Worm (Caenorhabditis elegans) whole organism, early embryonic: ENCODE data around the gene W07G4.7.

ENCODE experiments used
- B0310.2 ChIP-seq: sonication (generic microtip); optimal IDR thresholded peaks from 2 replicates; lab custom pipeline; 2016; ENCODE audit warnings: mild to moderate bottlenecking, missing genetic modification characterization, missing compliant biosample characterization
- F13C5.2 ChIP-seq: sonication (generic microtip); optimal IDR thresholded peaks from 2 replicates; lab custom pipeline; 2017; ENCODE audit warnings: mild to moderate bottlenecking, missing genetic modification characterization, inconsistent platforms, missing compliant biosample characterization
- aly-1 ChIP-seq: sonication (generic microtip); optimal IDR thresholded peaks from 2 replicates; lab custom pipeline; 2016; ENCODE audit warnings: missing genetic modification characterization, missing compliant biosample characterization
- ama-1 ChIP-seq: fragments of 150-350 bp; optimal IDR thresholded peaks from 2 replicates; lab custom pipeline; 2014
- ceh-13 ChIP-seq: fragments of 200-800 bp; sonication (Bioruptor generic); optimal IDR thresholded peaks from 2 replicates; lab custom pipeline; 2018; ENCODE audit warnings: mild to moderate bottlenecking, missing genetic modification characterization, missing compliant biosample characterization
- ceh-36 ChIP-seq: sonication (generic microtip); optimal IDR thresholded peaks from 2 replicates; lab custom pipeline; 2016; ENCODE audit warnings: missing genetic modification characterization, inconsistent platforms, missing compliant biosample characterization
- ets-7 ChIP-seq: sonication (generic microtip); optimal IDR thresholded peaks from 2 replicates; lab custom pipeline; 2016; ENCODE audit warnings: missing genotype, missing genetic modification characterization, missing compliant biosample characterization
- flt-1 ChIP-seq: fragments of 200-800 bp; sonication (Bioruptor generic); IDR thresholded peaks from 2 replicates; pipeline ENCODE4 v1.3.6; 2022; ENCODE audit warnings: missing genetic modification characterization, missing compliant biosample characterization
- hmbx-1 ChIP-seq: sonication (generic microtip); optimal IDR thresholded peaks from 2 replicates; lab custom pipeline; 2016; ENCODE audit warnings: mild to moderate bottlenecking, missing genetic modification characterization, missing compliant biosample characterization
- hmg-4 ChIP-seq: fragments of 200-800 bp; sonication (Bioruptor generic); optimal IDR thresholded peaks from 2 replicates; lab custom pipeline; 2018; ENCODE audit warnings: mild to moderate bottlenecking, missing genetic modification characterization, missing compliant biosample characterization
- hnd-1 ChIP-seq: sonication (generic microtip); optimal IDR thresholded peaks from 2 replicates; lab custom pipeline; 2016; ENCODE audit warnings: missing genetic modification characterization, missing compliant biosample characterization
- pes-1 ChIP-seq: fragments of 200-800 bp; sonication (Bioruptor generic); IDR thresholded peaks from 2 replicates; pipeline ENCODE4 v1.3.6; 2022; ENCODE audit warnings: missing genetic modification reagents, missing genetic modification characterization, missing compliant biosample characterization
- scrt-1 ChIP-seq: fragments of 200-800 bp; sonication (Bioruptor generic); IDR thresholded peaks from 2 replicates; pipeline ENCODE4 v1.3.6; 2022; ENCODE audit warnings: missing genetic modification characterization, missing compliant biosample characterization
- sea-1 ChIP-seq: fragments of 200-800 bp; sonication (Bioruptor generic); conservative IDR thresholded peaks from 2 replicates; pipeline ENCODE4 v1.3.6; 2022; ENCODE audit warnings: missing genetic modification characterization, missing compliant biosample characterization
- tbx-11 ChIP-seq: fragments of 200-800 bp; sonication (Bioruptor generic); IDR thresholded peaks from 2 replicates; pipeline ENCODE4 v1.3.6; 2022; ENCODE audit warnings: missing genetic modification characterization, missing compliant biosample characterization
- tbx-37 ChIP-seq: fragments of 200-800 bp; sonication (Bioruptor generic); conservative IDR thresholded peaks from 2 replicates; pipeline ENCODE4 v1.3.6; 2022; ENCODE audit warnings: missing genetic modification reagents, missing genetic modification characterization, missing compliant biosample characterization
- tra-4 ChIP-seq: sonication (generic microtip); optimal IDR thresholded peaks from 2 replicates; lab custom pipeline; 2017; ENCODE audit warnings: missing genetic modification characterization, missing compliant biosample characterization

W07G4.7 gene

ce11 chrV:13034604-13035003 lies at the start of gene W07G4.7:
Gene W07G4.7, minus strand, starts transcription at chrV:13034704.
- TF ChIP-seq ama-1 (lab: Kevin White, UChicago): no peak
- no peak for TF ChIP-seq ceh-36 (tag; lab: Kevin White, UChicago)
- no peak for TF ChIP-seq tra-4
- TF ChIP-seq aly-1 (tag; lab: Kevin White, UChicago): no peak

ce11 chrV:13083751-13084672 lies 49.5 kb upstream of the W07G4.7 start:
- TF ChIP-seq pes-1 (GFP tag; lab: Robert Waterston, UW) (no peak), scrt-1 (GFP tag; lab: Robert Waterston, UW) (no peak), tbx-11 (GFP tag; lab: Robert Waterston, UW) (no peak), ama-1 (lab: Kevin White, UChicago) (no peak)

ce11 chrV:13082442-13083126 lies 48.1 kb upstream of the W07G4.7 start, which contains the start of gene C34B4.2:
Gene C34B4.2, plus strand, starts transcription at chrV:13083055.
- no peak for TF ChIP-seq B0310.2 (tag; lab: Kevin White, UChicago)
- TF ChIP-seq flt-1 (GFP tag; lab: Robert Waterston, UW): no peak
- TF ChIP-seq ceh-36 (tag; lab: Kevin White, UChicago): no peak
- no peak for TF ChIP-seq hmbx-1
- TF ChIP-seq ama-1 (lab: Kevin White, UChicago): no peak
- TF ChIP-seq sea-1 (GFP tag; lab: Robert Waterston, UW): no peak

DNA sequence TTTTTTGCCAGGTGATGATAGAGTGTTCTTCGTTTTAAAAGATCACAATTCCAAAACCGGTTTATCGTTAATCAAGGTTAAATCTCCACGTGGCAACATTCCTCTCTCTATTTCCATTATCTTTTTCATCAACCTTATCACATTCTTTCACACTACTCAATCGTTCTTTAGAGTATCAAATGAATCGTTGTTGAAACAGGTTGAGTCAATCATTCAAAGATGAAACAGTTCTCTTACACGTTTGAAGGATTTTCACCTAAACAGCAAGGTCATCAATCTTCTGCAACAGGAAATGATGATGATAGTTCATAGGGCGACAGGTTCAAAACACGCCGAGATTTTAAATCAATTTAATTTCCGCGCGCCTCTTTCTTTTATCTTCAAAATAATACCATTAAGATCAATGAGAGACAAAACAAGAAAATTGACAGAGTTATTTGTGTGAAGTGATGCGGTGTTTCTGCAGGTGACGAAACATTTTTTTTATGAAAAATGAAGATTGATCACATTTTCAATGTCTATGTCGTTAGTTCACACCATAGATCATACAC lies 46.8 kb upstream of the W07G4.7 start:
- TF ChIP-seq B0310.2 (tag; lab: Kevin White, UChicago) (no peak), flt-1 (GFP tag; lab: Robert Waterston, UW) (no peak), F13C5.2 (tag; lab: Kevin White, UChicago) (no peak), tra-4 (no peak), ceh-36 (tag; lab: Kevin White, UChicago) (no peak), aly-1 (tag; lab: Kevin White, UChicago) (no peak), hmbx-1 (no peak), hmg-4 (no peak), ceh-13 (GFP tag; lab: Kevin White, UChicago) (no peak), ama-1 (lab: Kevin White, UChicago) (no peak), sea-1 (GFP tag; lab: Robert Waterston, UW) (no peak), pes-1 (GFP tag; lab: Robert Waterston, UW) (no peak)

DNA sequence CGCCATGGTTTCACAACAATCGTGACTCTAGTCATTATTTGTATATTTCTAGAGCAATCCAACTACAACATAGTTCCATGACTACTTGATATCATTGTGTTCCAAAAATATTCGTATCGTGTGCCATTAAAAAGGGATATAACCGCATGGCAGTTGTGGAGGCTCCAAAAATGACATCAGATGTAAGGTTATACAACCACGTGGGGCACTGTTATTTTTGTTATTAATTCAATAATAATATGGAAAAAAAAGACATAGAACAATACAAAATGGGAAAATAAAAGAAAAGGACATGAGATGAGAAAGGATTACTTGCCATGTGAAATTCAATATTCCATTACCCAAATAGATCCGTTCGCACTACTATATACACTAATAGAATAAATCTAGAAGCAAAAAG lies 40.9 kb upstream of the W07G4.7 start:
- TF ChIP-seq tbx-11 (GFP tag; lab: Robert Waterston, UW) (no peak), sea-1 (GFP tag; lab: Robert Waterston, UW) (no peak), tra-4 (no peak), pes-1 (GFP tag; lab: Robert Waterston, UW) (no peak), hmg-4 (no peak)

- no peak for TF ChIP-seq hnd-1 (tag; lab: Kevin White, UChicago)
- TF ChIP-seq ets-7 (tag; lab: Kevin White, UChicago): no peak
- no peak for TF ChIP-seq ceh-13 (GFP tag; lab: Kevin White, UChicago)
- no peak for TF ChIP-seq hmg-4
- no peak for TF ChIP-seq sea-1 (GFP tag; lab: Robert Waterston, UW)
- no peak for TF ChIP-seq tbx-37 (GFP tag; lab: Robert Waterston, UW)
- no peak for TF ChIP-seq tra-4
- no peak for TF ChIP-seq F13C5.2 (tag; lab: Kevin White, UChicago)
- TF ChIP-seq tbx-11 (GFP tag; lab: Robert Waterston, UW): no peak
- TF ChIP-seq ama-1 (lab: Kevin White, UChicago): no peak
- TF ChIP-seq ceh-36 (tag; lab: Kevin White, UChicago): no peak
- no peak for TF ChIP-seq aly-1 (tag; lab: Kevin White, UChicago)
- no peak for TF ChIP-seq B0310.2 (tag; lab: Kevin White, UChicago)
- no peak for TF ChIP-seq pes-1 (GFP tag; lab: Robert Waterston, UW)
- TF ChIP-seq hmbx-1: no peak
These were observed 39.6 kb upstream of the W07G4.7 start for ce11 chrV:13074148-13074547.

ce11 chrV:13073145-13073544 lies 38.6 kb upstream of the W07G4.7 start:
- no peak for TF ChIP-seq tra-4
- TF ChIP-seq aly-1 (tag; lab: Kevin White, UChicago): no peak
- no peak for TF ChIP-seq scrt-1 (GFP tag; lab: Robert Waterston, UW)
- no peak for TF ChIP-seq tbx-11 (GFP tag; lab: Robert Waterston, UW)
- TF ChIP-seq ceh-13 (GFP tag; lab: Kevin White, UChicago): no peak
- TF ChIP-seq hmg-4: no peak
- TF ChIP-seq B0310.2 (tag; lab: Kevin White, UChicago): no peak
- TF ChIP-seq F13C5.2 (tag; lab: Kevin White, UChicago): no peak
- no peak for TF ChIP-seq pes-1 (GFP tag; lab: Robert Waterston, UW)
- no peak for TF ChIP-seq flt-1 (GFP tag; lab: Robert Waterston, UW)
- no peak for TF ChIP-seq hmbx-1
- TF ChIP-seq ceh-36 (tag; lab: Kevin White, UChicago): no peak
- TF ChIP-seq hnd-1 (tag; lab: Kevin White, UChicago): no peak
- no peak for TF ChIP-seq tbx-37 (GFP tag; lab: Robert Waterston, UW)
- no peak for TF ChIP-seq sea-1 (GFP tag; lab: Robert Waterston, UW)
